Worm (Caenorhabditis elegans): ENCODE results near the gene ima-1.

DNA sequence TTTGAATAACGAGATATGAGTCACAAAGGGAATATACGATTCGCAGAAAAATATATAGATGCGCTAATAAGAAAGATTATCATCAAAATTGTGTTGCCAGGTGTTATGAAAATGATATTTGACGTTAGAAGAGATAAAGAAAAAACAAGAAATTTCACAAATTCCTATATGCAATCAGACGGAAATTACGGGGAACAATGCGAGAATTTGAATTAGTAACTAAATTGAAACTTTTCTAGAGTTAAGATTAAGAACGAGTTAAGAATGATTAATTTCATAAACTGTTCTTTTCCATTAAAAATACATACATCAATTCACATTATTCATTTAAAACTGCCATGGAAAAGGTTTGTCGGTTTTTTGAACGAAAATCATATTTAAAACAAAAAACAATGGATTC lies 43.4 kb upstream of the ima-1 start, which contains the start of gene clc-6:
- TF ChIP-seq ama-1 (optimal IDR thresholded peaks at IDR 0.05) (no peak), hmbx-1 (tag; optimal IDR thresholded peaks at IDR 0.05) (no peak)

Measured in whole organism, early embryonic.